Worm (Caenorhabditis elegans) whole organism, midembryonic: ENCODE data around the gene mrps-31.

Experiments
- flt-1 ChIP-seq: fragments of 200-800 bp; sonication (Bioruptor generic); IDR thresholded peaks from 2 replicates; pipeline ENCODE4 v1.3.6; 2022; ENCODE audit warnings: missing genetic modification characterization, missing compliant biosample characterization
- klf-2 ChIP-seq: fragments of 200-800 bp; sonication (Bioruptor generic); conservative IDR thresholded peaks from 2 replicates; pipeline ENCODE4 v1.3.6; 2022; ENCODE audit warnings: missing genetic modification reagents, missing genetic modification characterization, missing compliant biosample characterization
- ref-1 ChIP-seq: fragments of 200-800 bp; sonication (Bioruptor generic); conservative IDR thresholded peaks from 2 replicates; pipeline ENCODE4 v1.3.6; 2022; ENCODE audit warnings: missing genetic modification reagents, missing genetic modification characterization, missing compliant biosample characterization
- tab-1 ChIP-seq: fragments of 200-800 bp; sonication (Bioruptor generic); IDR thresholded peaks from 2 replicates; pipeline ENCODE4 v1.3.6; 2022; ENCODE audit warnings: missing genetic modification characterization, missing compliant biosample characterization
- ztf-23 ChIP-seq: fragments of 200-800 bp; sonication (Bioruptor generic); IDR thresholded peaks from 2 replicates; pipeline ENCODE4 v1.3.6; 2022; ENCODE audit warnings: missing genetic modification reagents, missing genetic modification characterization, missing compliant biosample characterization

DNA sequence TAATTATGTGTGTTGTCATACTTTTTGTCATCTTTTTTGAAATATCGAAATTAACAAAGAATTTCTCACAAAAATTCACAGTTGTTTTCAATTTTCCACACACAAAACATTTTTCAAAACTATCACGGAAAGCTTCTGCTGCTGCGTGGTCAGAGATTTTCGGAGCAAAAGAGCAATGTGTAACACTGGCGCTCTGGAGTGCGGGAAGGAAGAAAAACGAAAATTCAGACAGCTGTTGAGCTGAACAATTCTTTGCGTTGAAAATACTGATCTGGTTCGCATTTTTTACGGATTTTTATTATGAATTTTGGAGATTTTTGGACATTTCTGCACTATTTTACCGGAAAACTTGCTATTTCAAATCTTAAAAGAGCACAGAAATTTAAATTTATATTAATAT is 13.4 kb upstream of the mrps-31 start:
- TF ChIP-seq tab-1 (GFP tag; lab: Robert Waterston, UW) (no peak), ref-1 (GFP tag; lab: Robert Waterston, UW) (no peak), ztf-23 (GFP tag; lab: Robert Waterston, UW) (no peak), klf-2 (GFP tag; lab: Robert Waterston, UW) (no peak), flt-1 (GFP tag; lab: Robert Waterston, UW) (no peak)
